Worm (Caenorhabditis elegans) whole organism, midembryonic: Measurements from ENCODE around the gene F40D4.12.

Source experiments
- T22C8.4 ChIP-seq: fragments of 200-800 bp; sonication (Bioruptor generic); IDR thresholded peaks from 2 replicates; pipeline ENCODE4 v1.3.6; 2022; ENCODE audit warnings: missing genetic modification characterization, missing compliant biosample characterization
- cog-1 ChIP-seq: sonication (generic microtip); optimal IDR thresholded peaks from 2 replicates; lab custom pipeline; 2016; ENCODE audit warnings: missing genetic modification characterization, missing compliant biosample characterization
- flt-1 ChIP-seq: fragments of 200-800 bp; sonication (Bioruptor generic); IDR thresholded peaks from 2 replicates; pipeline ENCODE4 v1.3.6; 2022; ENCODE audit warnings: missing genetic modification characterization, missing compliant biosample characterization
- med-1 ChIP-seq: sonication (generic microtip); optimal IDR thresholded peaks from 2 replicates; lab custom pipeline; 2017; ENCODE audit warnings: missing genetic modification characterization, mild to moderate bottlenecking, missing compliant biosample characterization, antibody characterized with exemption, missing genetic modification reagents; ENCODE audit not compliant: insufficient read depth
- ref-1 ChIP-seq: fragments of 200-800 bp; sonication (Bioruptor generic); conservative IDR thresholded peaks from 2 replicates; pipeline ENCODE4 v1.3.6; 2022; ENCODE audit warnings: missing genetic modification reagents, missing genetic modification characterization, missing compliant biosample characterization
- tab-1 ChIP-seq: fragments of 200-800 bp; sonication (Bioruptor generic); IDR thresholded peaks from 2 replicates; pipeline ENCODE4 v1.3.6; 2022; ENCODE audit warnings: missing genetic modification characterization, missing compliant biosample characterization
- ztf-29 ChIP-seq: fragments of 200-800 bp; sonication (Bioruptor generic); IDR thresholded peaks from 2 replicates; pipeline ENCODE4 v1.3.6; 2022; ENCODE audit warnings: missing genetic modification reagents, missing genetic modification characterization, missing compliant biosample characterization

DNA sequence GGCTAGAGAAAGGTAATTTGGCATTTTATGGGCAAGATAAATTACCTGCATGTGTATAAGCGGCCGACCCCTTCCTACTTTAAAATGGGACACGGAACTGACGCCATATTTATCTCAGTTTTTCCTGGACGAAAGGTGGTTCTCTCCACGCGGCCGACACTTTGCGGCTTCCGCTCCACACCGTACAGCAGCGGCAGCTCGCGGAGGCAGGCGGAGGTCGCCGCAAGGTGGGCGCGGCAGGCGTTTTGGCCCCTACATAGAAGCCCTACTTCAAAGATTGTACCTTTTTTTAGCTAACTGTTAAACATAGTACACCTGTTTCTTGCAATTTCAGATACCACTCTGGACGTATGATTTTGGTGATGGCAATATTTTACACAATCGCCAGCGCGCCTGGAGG, 46.8 kb downstream of the F40D4.12 start:
- TF ChIP-seq flt-1 (GFP tag; lab: Robert Waterston, UW) (no peak), tab-1 (GFP tag; lab: Robert Waterston, UW) (no peak), cog-1 (tag; lab: Kevin White, UChicago) (no peak), med-1 (GFP tag; lab: Kevin White, UChicago) (no peak), T22C8.4 (no peak), ref-1 (GFP tag; lab: Robert Waterston, UW) (no peak), ztf-29 (GFP tag; lab: Robert Waterston, UW) (no peak)
